Worm (Caenorhabditis elegans): ENCODE results near the gene Y47D3B.12.

Y47D3B.12 gene

DNA sequence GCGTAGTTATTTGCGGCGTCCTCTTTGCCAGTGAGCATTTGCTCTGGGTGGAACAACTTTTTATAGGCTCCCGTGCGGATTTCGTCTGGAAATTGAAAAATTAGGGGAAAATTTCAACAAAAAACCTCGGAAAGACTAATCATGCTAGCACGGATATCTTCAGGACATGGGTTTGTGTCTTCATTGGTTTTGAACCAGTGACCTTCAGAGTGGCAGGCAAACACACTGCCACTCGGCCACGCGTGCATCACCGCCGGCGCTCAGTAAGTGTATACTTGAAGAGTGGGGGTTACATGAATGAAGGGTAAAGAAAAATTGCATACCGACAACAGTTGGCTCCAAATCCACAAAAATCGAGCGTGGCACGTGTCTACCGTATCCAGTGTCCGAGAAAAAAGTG, 31.6 kb upstream of the Y47D3B.12 start (continued):
- TF ChIP-seq dmd-6 (GFP tag; IDR thresholded peaks at IDR 0.05), result peak; percentile 66
- TF ChIP-seq nhr-77 (tag; optimal IDR thresholded peaks at IDR 0.05), result no peak
- TF ChIP-seq zfp-2 (tag; optimal IDR thresholded peaks at IDR 0.05), result no peak
- peak; percentile 34; the same call in 1 of the 2 replicates for TF ChIP-seq dmd-9 (GFP tag; IDR thresholded peaks at IDR 0.05)
- TF ChIP-seq tra-1 (GFP tag; IDR thresholded peaks at IDR 0.05), result 0 out of 2 replicates have a peak, but pooled peaks have one; percentile 64
- TF ChIP-seq mes-2 (tag; optimal IDR thresholded peaks at IDR 0.05; ENCODE audit: poor library complexity, severe bottlenecking), result peak; percentile 83
- no peak for TF ChIP-seq egl-27 (tag; optimal IDR thresholded peaks at IDR 0.05)
- TF ChIP-seq madf-5 (GFP tag; IDR thresholded peaks at IDR 0.05), result peak in 1 of 2 experiments; percentile 54; a peak in 1 of 4 replicates
- TF ChIP-seq F10B5.3 (tag; optimal IDR thresholded peaks at IDR 0.05), result no peak
- TF ChIP-seq tag-97 (GFP tag; IDR thresholded peaks at IDR 0.05), result no peak
- peak; percentile 61 for TF ChIP-seq dve-1 (tag; optimal IDR thresholded peaks at IDR 0.05; ENCODE audit: insufficient read depth)
- peak; percentile 59 for TF ChIP-seq hlh-11 (tag; optimal IDR thresholded peaks at IDR 0.05)
- TF ChIP-seq nhr-6 (tag; optimal IDR thresholded peaks at IDR 0.05), result peak; percentile 8
- peak; percentile 95 for TF ChIP-seq aha-1 (tag)
- TF ChIP-seq gei-8 (GFP tag; optimal IDR thresholded peaks at IDR 0.05), result peak; percentile 84
- TF ChIP-seq hmg-1.1 (GFP tag; IDR thresholded peaks at IDR 0.05), result peak; percentile 89
- no peak for TF ChIP-seq ztf-11 (tag; optimal IDR thresholded peaks at IDR 0.05)
- TF ChIP-seq nhr-25 (tag; optimal IDR thresholded peaks at IDR 0.05; ENCODE audit: borderline replicate concordance, insufficient read depth), result no peak
- TF ChIP-seq lin-15B (tag; optimal IDR thresholded peaks at IDR 0.05), result no peak
- no peak for TF ChIP-seq fkh-10 (GFP tag; optimal IDR thresholded peaks at IDR 0.05)
- TF ChIP-seq madf-9 (GFP tag; conservative IDR thresholded peaks at IDR 0.05), result peak; percentile 64; the same call in 1 of the 2 replicates
- TF ChIP-seq F37D6.2 (tag; optimal IDR thresholded peaks at IDR 0.05), result peak; percentile 35
- TF ChIP-seq duxl-1 (tag; optimal IDR thresholded peaks at IDR 0.05; ENCODE audit: poor library complexity), result peak; percentile 22
- peak; percentile 90 for TF ChIP-seq D1046.2 (GFP tag; IDR thresholded peaks at IDR 0.05)
- TF ChIP-seq F44E2.7 (GFP tag; IDR thresholded peaks at IDR 0.05), result peak; percentile 82; the same call in 1 of the 2 replicates
- TF ChIP-seq ceh-44 (GFP tag; IDR thresholded peaks at IDR 0.05), result peak; percentile 66; the same call in 1 of the 2 replicates
- TF ChIP-seq attf-4 (tag; optimal IDR thresholded peaks at IDR 0.05), result no peak
- peak; percentile 59 for TF ChIP-seq lin-13 (GFP tag; optimal IDR thresholded peaks at IDR 0.05)

DNA sequence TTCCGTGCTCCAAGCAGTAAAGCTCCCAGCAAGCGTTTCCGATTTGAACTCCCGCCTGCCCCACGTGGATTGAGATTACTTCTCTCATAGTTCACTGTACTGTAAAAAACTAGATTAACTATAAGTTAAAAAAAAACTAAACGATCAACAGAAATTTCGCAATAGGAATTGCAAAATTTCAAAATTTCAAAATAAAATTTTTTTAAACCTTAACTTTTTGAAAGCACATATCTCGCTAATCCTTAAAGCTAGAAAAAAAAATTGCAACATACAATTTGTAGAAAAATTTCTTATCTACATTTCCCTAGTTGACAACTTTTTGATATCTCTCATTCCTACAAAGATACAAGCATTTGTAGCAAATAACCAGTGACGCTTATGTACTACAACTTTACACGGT, 31.1 kb upstream of the Y47D3B.12 start, which contains the start of gene tba-7:
tba-7 (minus strand) TSS at position 101 of the 400 bp plus-strand sequence.
- TF ChIP-seq egl-27 (tag; optimal IDR thresholded peaks at IDR 0.05) (no peak), unc-39 (tag; optimal IDR thresholded peaks at IDR 0.05) (no peak)

DNA sequence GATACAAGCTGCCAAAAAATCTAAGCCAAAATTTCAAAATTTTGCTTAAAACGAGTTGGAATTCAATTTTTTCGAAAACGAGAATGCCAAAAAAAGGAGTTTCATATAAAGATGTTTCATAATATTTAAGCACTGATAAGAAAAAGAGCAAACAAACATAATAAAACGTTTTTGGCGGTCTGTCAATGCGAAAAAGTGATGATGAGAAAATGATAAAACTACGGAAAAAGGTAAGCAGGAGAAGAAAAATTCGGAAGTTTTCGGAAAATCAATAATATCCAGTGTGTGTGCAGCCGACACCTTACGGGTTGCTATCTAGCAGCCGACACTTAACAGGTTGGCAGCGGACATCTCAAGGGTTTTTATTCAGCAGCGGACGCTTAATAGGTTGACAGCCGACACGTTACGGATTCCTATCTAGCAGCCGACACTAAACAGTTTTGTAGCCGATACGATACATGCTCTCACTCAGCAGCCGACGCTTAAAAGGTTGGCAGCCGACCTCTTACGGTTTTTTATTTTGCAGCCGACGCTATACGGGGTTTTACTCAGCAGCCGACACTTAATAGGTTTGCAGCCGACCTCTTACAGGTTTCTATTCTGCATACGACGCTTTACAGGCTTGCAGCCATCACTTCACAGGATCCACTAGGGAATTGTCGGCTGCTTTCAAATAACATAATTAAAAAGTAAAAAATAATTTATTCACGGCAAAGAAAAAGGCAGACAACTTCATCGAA, 30.4 kb upstream of the Y47D3B.12 start:
- TF ChIP-seq dve-1 (tag; optimal IDR thresholded peaks at IDR 0.05; ENCODE audit: insufficient read depth) (peak; percentile 39), hmg-1.1 (GFP tag; IDR thresholded peaks at IDR 0.05) (0 out of 2 replicates have a peak, but pooled peaks have one; percentile 37), hif-1 (tag; optimal IDR thresholded peaks at IDR 0.05) (no peak), lin-38 (GFP tag; IDR thresholded peaks at IDR 0.05) (no peak), ztf-11 (tag; optimal IDR thresholded peaks at IDR 0.05) (no peak), snpc-4 (tag; optimal IDR thresholded peaks at IDR 0.05) (peak; percentile 76), nhr-102 (tag; optimal IDR thresholded peaks at IDR 0.05) (peak; percentile 5), aly-2 (tag; optimal IDR thresholded peaks at IDR 0.05) (no peak), T26A8.4 (GFP tag; IDR thresholded peaks at IDR 0.05) (0 out of 2 replicates have a peak, but pooled peaks have one; percentile 21), Y105C5A.15 (GFP tag; IDR thresholded peaks at IDR 0.05) (no peak), aha-1 (tag) (peak; percentile 69), spr-1 (tag; optimal IDR thresholded peaks at IDR 0.05) (peak; percentile 9), nhr-28 (tag; optimal IDR thresholded peaks at IDR 0.05) (peak; percentile 66), dmd-6 (GFP tag; IDR thresholded peaks at IDR 0.05) (peak; percentile 29; the same call in 1 of the 2 replicates), php-3 (GFP tag; IDR thresholded peaks at IDR 0.05) (0 out of 2 replicates have a peak, but pooled peaks have one; percentile 24), lin-13 (GFP tag; optimal IDR thresholded peaks at IDR 0.05) (peak; percentile 97), daf-16 (GFP tag; optimal IDR thresholded peaks at IDR 0.05) (no peak), daf-16 (tag; optimal IDR thresholded peaks at IDR 0.05) (peak; percentile 54), pqm-1 (tag; optimal IDR thresholded peaks at IDR 0.05) (peak; percentile 27), rbr-2 (tag; optimal IDR thresholded peaks at IDR 0.05) (no peak), F49E8.2 (tag; optimal IDR thresholded peaks at IDR 0.05; ENCODE audit: borderline replicate concordance) (no peak), Y75B8A.6 (GFP tag; IDR thresholded peaks at IDR 0.05) (no peak), mep-1 (tag; optimal IDR thresholded peaks at IDR 0.05) (peak; percentile 24)

Data from whole organism, L4 larva.